Worm (Caenorhabditis elegans) whole organism, L4 larva: ENCODE results near the gene evl-14.
A peak's percentile ranks its signal among the peaks of the same experiment; 100 is the strongest.

Source experiments
- F10B5.3 ChIP-seq: sonication (generic microtip); optimal IDR thresholded peaks from 2 replicates; lab custom pipeline; 2016; ENCODE audit warnings: mild to moderate bottlenecking, missing genetic modification characterization, missing compliant biosample characterization
- F44E2.7 ChIP-seq: fragments of 200-800 bp; sonication (Bioruptor generic); IDR thresholded peaks from 2 replicates; pipeline ENCODE4 v2.1.2; 2022; ENCODE audit warnings: missing genetic modification characterization, missing compliant biosample characterization
- Y5F2A.4 ChIP-seq: fragments of 200-800 bp; sonication (Bioruptor generic); optimal IDR thresholded peaks from 2 replicates; lab custom pipeline; 2018; ENCODE audit warnings: mild to moderate bottlenecking, missing genetic modification characterization, missing compliant biosample characterization
- aha-1 ChIP-seq: fragments of 150-350 bp; peaks from one replicate; lab custom pipeline; 2014; ENCODE audit warnings: missing biosample characterization, missing genetic modification characterization
- ceh-32 ChIP-seq: sonication (generic microtip); optimal IDR thresholded peaks from 2 replicates; lab custom pipeline; 2016; ENCODE audit warnings: mild to moderate bottlenecking, missing genetic modification characterization, missing compliant biosample characterization; ENCODE audit not compliant: poor library complexity
- ceh-62 ChIP-seq: sonication (generic microtip); optimal IDR thresholded peaks from 2 replicates; lab custom pipeline; 2017; ENCODE audit warnings: missing biosample characterization, missing genetic modification characterization
- daf-16 ChIP-seq, 3 experiments: sonication (generic microtip); optimal IDR thresholded peaks; 2 replicates each; lab custom pipeline; 2016 to 2017; ENCODE audit warnings: missing genetic modification characterization in 3 of 3, missing genetic modification reagents in 3 of 3, mild to moderate bottlenecking in 2 of 3, missing compliant biosample characterization in 2 of 3, missing biosample characterization in 1 of 3, moderate library complexity in 1 of 3
- daf-8 ChIP-seq: fragments of 200-800 bp; sonication (Bioruptor generic); IDR thresholded peaks from 2 replicates; pipeline ENCODE4 v1.3.6; 2022; ENCODE audit warnings: missing genetic modification characterization, missing compliant biosample characterization
- dmd-6 ChIP-seq: fragments of 200-800 bp; sonication (Bioruptor generic); IDR thresholded peaks from 2 replicates; pipeline ENCODE4 v1.3.6; 2022; ENCODE audit warnings: missing genetic modification reagents, missing genetic modification characterization, missing compliant biosample characterization
- dmd-9 ChIP-seq: fragments of 200-800 bp; sonication (Bioruptor generic); IDR thresholded peaks from 2 replicates; pipeline ENCODE4 v1.3.6; 2022; ENCODE audit warnings: missing genetic modification reagents, missing genetic modification characterization, missing compliant biosample characterization
- duxl-1 ChIP-seq: sonication (generic microtip); optimal IDR thresholded peaks from 2 replicates; lab custom pipeline; 2016; ENCODE audit warnings: mild to moderate bottlenecking, missing genetic modification characterization, moderate library complexity, missing compliant biosample characterization; ENCODE audit not compliant: poor library complexity
- egl-43 ChIP-seq: fragments of 200-800 bp; sonication (Bioruptor generic); IDR thresholded peaks from 2 replicates; pipeline ENCODE4 v1.3.6; 2022; ENCODE audit warnings: missing genetic modification reagents, missing genetic modification characterization, missing compliant biosample characterization
- hlh-11 ChIP-seq: fragments of 200-800 bp; sonication (Bioruptor generic); optimal IDR thresholded peaks from 2 replicates; lab custom pipeline; 2018; ENCODE audit warnings: mild to moderate bottlenecking, missing genetic modification characterization, missing compliant biosample characterization
- jun-1 ChIP-seq: fragments of 150-350 bp; optimal IDR thresholded peaks from 2 replicates; lab custom pipeline; 2014; ENCODE audit warnings: missing biosample characterization, missing genetic modification reagents, missing genetic modification characterization
- lin-39 ChIP-seq: fragments of 150-350 bp; optimal IDR thresholded peaks from 2 replicates; lab custom pipeline; 2014; ENCODE audit warnings: missing biosample characterization, missing genetic modification reagents, missing genetic modification characterization
- mdl-1 ChIP-seq, 2 experiments: fragments of 150-350 bp in 1 of 2; sonication (generic microtip) in 1 of 2; optimal IDR thresholded peaks; 2 replicates each; lab custom pipeline; 2014 to 2017; ENCODE audit warnings: missing biosample characterization in 2 of 2, missing genetic modification characterization in 2 of 2
- mdt-29 ChIP-seq: fragments of 200-800 bp; sonication (Bioruptor generic); IDR thresholded peaks from 2 replicates; pipeline ENCODE4 v1.3.6; 2022; ENCODE audit warnings: missing genetic modification reagents, missing genetic modification characterization, missing compliant biosample characterization
- mxl-3 ChIP-seq: fragments of 200-800 bp; sonication (Bioruptor generic); optimal IDR thresholded peaks from 2 replicates; lab custom pipeline; 2018; ENCODE audit warnings: mild to moderate bottlenecking, missing genetic modification characterization, missing compliant biosample characterization
- nhr-111 ChIP-seq: fragments of 200-800 bp; sonication (Bioruptor generic); optimal IDR thresholded peaks from 2 replicates; lab custom pipeline; 2018; ENCODE audit warnings: mild to moderate bottlenecking, missing genetic modification characterization, missing compliant biosample characterization
- pha-4 ChIP-seq, 2 experiments: fragments of 150-350 bp in 1 of 2; fragments of 200-800 bp in 1 of 2; sonication (Bioruptor generic) in 1 of 2; IDR thresholded peaks in 1 of 2; optimal IDR thresholded peaks in 1 of 2; 2 replicates each; pipeline versions ENCODE4 v1.3.6 to Lab custom; 2014 to 2022; ENCODE audit warnings: missing genetic modification characterization in 2 of 2, missing genetic modification reagents in 2 of 2, missing biosample characterization in 1 of 2, missing compliant biosample characterization in 1 of 2
- rbr-2 ChIP-seq: sonication (generic microtip); optimal IDR thresholded peaks from 2 replicates; lab custom pipeline; 2016; ENCODE audit warnings: missing genotype, missing genetic modification characterization, missing compliant biosample characterization
- spr-3 ChIP-seq: fragments of 200-800 bp; sonication (Bioruptor generic); optimal IDR thresholded peaks from 2 replicates; lab custom pipeline; 2018; ENCODE audit warnings: mild to moderate bottlenecking, missing genetic modification characterization, missing compliant biosample characterization
- tra-1 ChIP-seq: fragments of 200-800 bp; sonication (Bioruptor generic); IDR thresholded peaks from 2 replicates; pipeline ENCODE4 v1.3.6; 2022; ENCODE audit warnings: missing genetic modification reagents, missing genetic modification characterization, missing compliant biosample characterization
- zag-1 ChIP-seq: fragments of 150-350 bp; optimal IDR thresholded peaks from 2 replicates; lab custom pipeline; 2014; ENCODE audit warnings: missing biosample characterization, missing genetic modification characterization
- zfp-3 ChIP-seq: fragments of 200-800 bp; sonication (Bioruptor generic); conservative IDR thresholded peaks from 2 replicates; pipeline ENCODE4 v1.3.6; 2022; ENCODE audit warnings: missing genetic modification reagents, missing genetic modification characterization, missing compliant biosample characterization

Gene evl-14

ce11 chrIII:4269220-4269935 lies 43.5 kb downstream of the evl-14 start, which contains the start of the genes sftb-1 and R10E4.1 (continued):
- TF ChIP-seq zfp-3 (GFP tag; lab: Robert Waterston, UW) (no peak), nhr-111 (GFP tag; lab: Kevin White, UChicago) (no peak), pha-4 (GFP tag; IDR thresholded peaks at IDR 0.05; lab: Robert Waterston, UW) (no peak), pha-4 (tag; optimal IDR thresholded peaks at IDR 0.05; lab: Kevin White, UChicago) (no peak), hlh-11 (tag; lab: Kevin White, UChicago) (peak; percentile 67), rbr-2 (tag; lab: Kevin White, UChicago) (peak; percentile 50), daf-16 (GFP tag; optimal IDR thresholded peaks at IDR 0.05; lab: Kevin White, UChicago) (peak in 1 of 2 experiments; percentile 20), daf-16 (tag; optimal IDR thresholded peaks at IDR 0.05; lab: Kevin White, UChicago) (no peak), aha-1 (tag; lab: Kevin White, UChicago) (peak; percentile 85), Y5F2A.4 (GFP tag; lab: Kevin White, UChicago) (no peak), dmd-6 (GFP tag; lab: Robert Waterston, UW) (peak; percentile 59), F10B5.3 (tag; lab: Kevin White, UChicago) (no peak), mdl-1 (tag; optimal IDR thresholded peaks at IDR 0.05; lab: Kevin White, UChicago) (peak in 1 of 2 experiments; percentile 20), duxl-1 (peak; percentile 23)

- TF ChIP-seq aha-1 (tag; lab: Kevin White, UChicago) (peak; percentile 62), zag-1 (tag; lab: Kevin White, UChicago) (no peak), mdt-29 (GFP tag; lab: Robert Waterston, UW) (no peak)
These were observed 47.0 kb downstream of the evl-14 start for ce11 chrIII:4265892-4266291.

ce11 chrIII:4263048-4263447 lies 49.9 kb downstream of the evl-14 start, which contains the start of gene T08A11.1:
Gene T08A11.1 (minus strand): TSS chrIII:4263148.
- TF ChIP-seq daf-8 (no peak), jun-1 (tag; lab: Kevin White, UChicago) (no peak), mxl-3 (GFP tag; lab: Kevin White, UChicago) (no peak), dmd-6 (GFP tag; lab: Robert Waterston, UW) (no peak), spr-3 (GFP tag; lab: Kevin White, UChicago) (no peak), F44E2.7 (GFP tag; lab: Robert Waterston, UW) (no peak), ceh-32 (no peak), tra-1 (GFP tag; lab: Robert Waterston, UW) (no peak), lin-39 (tag; lab: Kevin White, UChicago) (no peak), dmd-9 (GFP tag; lab: Robert Waterston, UW) (no peak), ceh-62 (no peak)

- TF ChIP-seq egl-43 (GFP tag; lab: Robert Waterston, UW) (no peak), aha-1 (tag; lab: Kevin White, UChicago) (peak; percentile 95), nhr-111 (GFP tag; lab: Kevin White, UChicago) (no peak)
- TF ChIP-seq, all 104 proteins: peak for 1
These were observed 55.0 kb downstream of the evl-14 start for ce11 chrIII:4257896-4258295.
